Fruit fly (Drosophila melanogaster) whole organism, embryonic: ENCODE data around the gene CG8925.
A peak's percentile ranks its signal among the peaks of the same experiment; 100 is the strongest.

Source experiments
- Ada2b ChIP-seq: fragments of 200-800 bp; sonication (Bioruptor generic); IDR thresholded peaks from 2 replicates; pipeline ENCODE4 v1.3.6; 2022; ENCODE audit warnings: missing biosample characterization, missing genetic modification characterization
- Antp ChIP-seq: fragments of 200-800 bp; sonication (Bioruptor generic); optimal IDR thresholded peaks from 3 replicates; lab custom pipeline; 2016; ENCODE audit warnings: missing biosample characterization, missing genetic modification characterization
- Bgb ChIP-seq: fragments of 200-800 bp; sonication (Bioruptor generic); IDR thresholded peaks from 2 replicates; pipeline ENCODE4 v1.3.6; 2022; ENCODE audit warnings: missing biosample characterization, missing genetic modification characterization; ENCODE audit not compliant: partially characterized antibody
- CG11696 ChIP-seq: fragments of 200-800 bp; sonication (Bioruptor generic); IDR thresholded peaks from 2 replicates; pipeline ENCODE4 v1.3.6; 2022; ENCODE audit warnings: missing biosample characterization, missing genetic modification characterization
- CG12155 ChIP-seq: fragments of 200-800 bp; sonication (Bioruptor generic); optimal IDR thresholded peaks from 3 replicates; lab custom pipeline; 2016; ENCODE audit warnings: missing biosample characterization, missing genetic modification characterization
- CG14965 ChIP-seq: fragments of 200-800 bp; sonication (Bioruptor generic); optimal IDR thresholded peaks from 2 replicates; lab custom pipeline; 2016; ENCODE audit warnings: missing biosample characterization, missing genetic modification characterization, borderline replicate concordance
- CG15269 ChIP-seq: fragments of 200-800 bp; sonication (Bioruptor generic); optimal IDR thresholded peaks from 2 replicates; lab custom pipeline; 2018; ENCODE audit warnings: missing biosample characterization, mild to moderate bottlenecking, missing genetic modification characterization, moderate library complexity
- CG17912 ChIP-seq: fragments of 200-800 bp; sonication (Bioruptor generic); optimal IDR thresholded peaks from 2 replicates; lab custom pipeline; 2018; ENCODE audit warnings: missing biosample characterization, mild to moderate bottlenecking, missing genetic modification characterization
- CG18262 ChIP-seq: fragments of 200-800 bp; optimal IDR thresholded peaks from 3 replicates; lab custom pipeline; 2019; ENCODE audit warnings: missing biosample characterization, mild to moderate bottlenecking, missing genetic modification characterization, moderate library complexity
- CG31365 ChIP-seq: fragments of 200-800 bp; sonication (Bioruptor generic); optimal IDR thresholded peaks from 2 replicates; lab custom pipeline; 2018; ENCODE audit warnings: missing biosample characterization, mild to moderate bottlenecking, missing genetic modification characterization
- CG31441 ChIP-seq: fragments of 200-800 bp; sonication (Bioruptor generic); IDR thresholded peaks from 2 replicates; pipeline ENCODE4 v1.3.6; 2022; ENCODE audit warnings: missing biosample characterization, missing genetic modification characterization
- CG3281 ChIP-seq: fragments of 200-800 bp; sonication (Bioruptor generic); optimal IDR thresholded peaks from 3 replicates; lab custom pipeline; 2017; ENCODE audit warnings: missing biosample characterization, mild to moderate bottlenecking, missing genetic modification characterization
- CG33213 ChIP-seq: fragments of 200-800 bp; sonication (Bioruptor generic); optimal IDR thresholded peaks from 3 replicates; lab custom pipeline; 2016; ENCODE audit warnings: missing biosample characterization, missing genetic modification characterization
- CG3847 ChIP-seq: fragments of 200-800 bp; sonication (Bioruptor generic); IDR thresholded peaks from 2 replicates; pipeline ENCODE4 v1.3.6; 2022; ENCODE audit warnings: missing biosample characterization, missing genetic modification characterization
- CG7839 ChIP-seq: fragments of 200-800 bp; sonication (Bioruptor generic); optimal IDR thresholded peaks from 3 replicates; lab custom pipeline; 2018; ENCODE audit warnings: missing biosample characterization, mild to moderate bottlenecking, missing genetic modification characterization, moderate library complexity
- CG8281 ChIP-seq: fragments of 200-800 bp; sonication (Bioruptor generic); optimal IDR thresholded peaks from 2 replicates; lab custom pipeline; 2018; ENCODE audit warnings: missing biosample characterization, mild to moderate bottlenecking, missing genetic modification characterization, moderate library complexity
- D ChIP-seq, 2 experiments: fragments of 200-800 bp in 1 of 2; fragments of >200 bp in 1 of 2; sonication (Bioruptor generic) in 1 of 2; optimal IDR thresholded peaks; 2 replicates in 1 of 2; 3 replicates in 1 of 2; lab custom pipeline; 2017; ENCODE audit warnings: mild to moderate bottlenecking in 1 of 2, missing biosample characterization in 1 of 2, missing genetic modification characterization in 1 of 2, missing genetic modification reagents in 1 of 2
- D19B ChIP-seq: fragments of 200-800 bp; sonication (Bioruptor generic); optimal IDR thresholded peaks from 2 replicates; lab custom pipeline; 2017; ENCODE audit warnings: missing biosample characterization, mild to moderate bottlenecking, missing genetic modification characterization
- Hand ChIP-seq: fragments of 200-800 bp; sonication (Bioruptor generic); optimal IDR thresholded peaks from 2 replicates; lab custom pipeline; 2017; ENCODE audit warnings: mild to moderate bottlenecking, missing biosample characterization, missing genetic modification reagents, missing genetic modification characterization
- HmgZ ChIP-seq: fragments of 200-800 bp; sonication (Bioruptor generic); optimal IDR thresholded peaks from 2 replicates; lab custom pipeline; 2018; ENCODE audit warnings: missing biosample characterization, mild to moderate bottlenecking, missing genetic modification characterization
- Hsf ChIP-seq: fragments of 200-800 bp; sonication (Bioruptor generic); optimal IDR thresholded peaks from 3 replicates; lab custom pipeline; 2016; ENCODE audit warnings: missing biosample characterization, missing genetic modification characterization
- Mad ChIP-seq: fragments of 200-800 bp; sonication (Bioruptor generic); optimal IDR thresholded peaks from 2 replicates; lab custom pipeline; 2016; ENCODE audit warnings: missing biosample characterization, missing genetic modification characterization
- Max ChIP-seq: fragments of 200-800 bp; sonication (Bioruptor generic); optimal IDR thresholded peaks from 2 replicates; lab custom pipeline; 2016; ENCODE audit warnings: missing biosample characterization, mild to moderate bottlenecking, missing genetic modification characterization
- Med ChIP-seq: fragments of 200-800 bp; sonication (Bioruptor generic); peaks from one replicate; lab custom pipeline; 2016; ENCODE audit warnings: missing biosample characterization, missing genetic modification characterization, mild to moderate bottlenecking, inconsistent platforms, moderate library complexity
- Rx ChIP-seq: fragments of 200-800 bp; sonication (Bioruptor generic); IDR thresholded peaks from 2 replicates; pipeline ENCODE4 v1.3.6; 2022; ENCODE audit warnings: missing biosample characterization, missing genetic modification characterization
- Side ChIP-seq: fragments of 200-800 bp; sonication (Bioruptor generic); optimal IDR thresholded peaks from 2 replicates; lab custom pipeline; 2016; ENCODE audit warnings: missing biosample characterization, missing genetic modification characterization
- Trl ChIP-seq, 3 experiments: fragments of >200 bp in 2 of 3; fragments of 200-800 bp in 1 of 3; sonication (Bioruptor generic) in 1 of 3; optimal IDR thresholded peaks; 2 replicates in 1 of 3; 3 replicates in 2 of 3; lab custom pipeline; 2016 to 2017; ENCODE audit warnings: missing biosample characterization in 1 of 3, missing genetic modification characterization in 1 of 3
- ash1 ChIP-seq: fragments of 200-800 bp; sonication (Bioruptor generic); optimal IDR thresholded peaks from 2 replicates; lab custom pipeline; 2018; ENCODE audit warnings: missing biosample characterization, mild to moderate bottlenecking, missing genetic modification characterization
- cad ChIP-seq: fragments of >200 bp; optimal IDR thresholded peaks from 2 replicates; lab custom pipeline; 2017; ENCODE audit warnings: missing biosample characterization, missing genetic modification characterization
- crp ChIP-seq, 2 experiments: fragments of 200-800 bp; sonication (Bioruptor generic); optimal IDR thresholded peaks; 2 replicates in 1 of 2; 3 replicates in 1 of 2; lab custom pipeline; 2017; ENCODE audit warnings: missing biosample characterization in 2 of 2, missing genetic modification characterization in 2 of 2, mild to moderate bottlenecking in 1 of 2, moderate library complexity in 1 of 2
- dati ChIP-seq: fragments of 200-800 bp; sonication (Bioruptor generic); IDR thresholded peaks from 2 replicates; pipeline ENCODE4 v1.3.6; 2022; ENCODE audit warnings: missing biosample characterization, missing genetic modification characterization
- emc ChIP-seq: fragments of 200-800 bp; sonication (Bioruptor generic); optimal IDR thresholded peaks from 2 replicates; lab custom pipeline; 2016; ENCODE audit warnings: missing biosample characterization, missing genetic modification characterization
- esg ChIP-seq: fragments of 200-800 bp; sonication (Bioruptor generic); conservative IDR thresholded peaks from 2 replicates; pipeline ENCODE4 v1.3.6; 2022; ENCODE audit warnings: missing biosample characterization, missing genetic modification characterization
- eve ChIP-seq, 2 experiments: fragments of >200 bp; optimal IDR thresholded peaks; 2 replicates each; lab custom pipeline; 2017; ENCODE audit warnings: missing biosample characterization in 2 of 2, missing genetic modification characterization in 2 of 2
- grau ChIP-seq: fragments of 200-800 bp; optimal IDR thresholded peaks from 3 replicates; lab custom pipeline; 2019; ENCODE audit warnings: missing biosample characterization, mild to moderate bottlenecking, missing genetic modification characterization, moderate library complexity
- grn ChIP-seq: fragments of 200-800 bp; sonication (Bioruptor generic); optimal IDR thresholded peaks from 3 replicates; lab custom pipeline; 2017; ENCODE audit warnings: missing biosample characterization, missing genetic modification characterization
- mirr ChIP-seq: fragments of 200-800 bp; sonication (Bioruptor generic); optimal IDR thresholded peaks from 3 replicates; lab custom pipeline; 2018; ENCODE audit warnings: missing biosample characterization, mild to moderate bottlenecking, missing genetic modification characterization
- nmo ChIP-seq: fragments of 200-800 bp; sonication (Bioruptor generic); optimal IDR thresholded peaks from 2 replicates; lab custom pipeline; 2018; ENCODE audit warnings: missing biosample characterization, mild to moderate bottlenecking, missing genetic modification characterization, moderate library complexity
- org-1 ChIP-seq: fragments of 200-800 bp; sonication (Bioruptor generic); optimal IDR thresholded peaks from 2 replicates; lab custom pipeline; 2017; ENCODE audit warnings: missing biosample characterization, missing genetic modification characterization
- p53 ChIP-seq: fragments of 200-800 bp; sonication (Bioruptor generic); optimal IDR thresholded peaks from 2 replicates; lab custom pipeline; 2016; ENCODE audit warnings: missing biosample characterization, missing genetic modification characterization
- pan ChIP-seq, 4 experiments: fragments of >200 bp in 3 of 4; fragments of 200-800 bp in 1 of 4; sonication (Bioruptor generic) in 1 of 4; optimal IDR thresholded peaks in 3 of 4; IDR thresholded peaks in 1 of 4; 2 replicates each; pipeline versions ENCODE4 v1.3.6 to Lab custom; 2017 to 2022; ENCODE audit warnings: missing biosample characterization in 2 of 4, missing genetic modification characterization in 2 of 4, mixed read lengths in 1 of 4
- pros ChIP-seq: fragments of 200-800 bp; sonication (Bioruptor generic); optimal IDR thresholded peaks from 3 replicates; lab custom pipeline; 2019; ENCODE audit warnings: missing biosample characterization, mild to moderate bottlenecking, missing genetic modification characterization, moderate library complexity
- pzg ChIP-seq: fragments of 200-800 bp; sonication (Bioruptor generic); optimal IDR thresholded peaks from 3 replicates; lab custom pipeline; 2018; ENCODE audit warnings: missing biosample characterization, mild to moderate bottlenecking, missing genetic modification characterization, moderate library complexity
- shn ChIP-seq: fragments of 200-800 bp; sonication (Bioruptor generic); optimal IDR thresholded peaks from 3 replicates; lab custom pipeline; 2016; ENCODE audit warnings: missing biosample characterization, missing genetic modification characterization
- slp2 ChIP-seq: fragments of 200-800 bp; sonication (Bioruptor generic); optimal IDR thresholded peaks from 2 replicates; lab custom pipeline; 2016; ENCODE audit warnings: missing biosample characterization, missing genetic modification characterization
- tap ChIP-seq: fragments of 200-800 bp; optimal IDR thresholded peaks from 3 replicates; lab custom pipeline; 2019; ENCODE audit warnings: missing biosample characterization, mild to moderate bottlenecking, missing genetic modification characterization, moderate library complexity
- wor ChIP-seq: fragments of 200-800 bp; sonication (Bioruptor generic); IDR thresholded peaks from 2 replicates; pipeline ENCODE4 v1.3.6; 2022; ENCODE audit warnings: missing biosample characterization, missing genetic modification characterization
- zen2 ChIP-seq: fragments of 200-800 bp; sonication (Bioruptor generic); IDR thresholded peaks from 3 replicates; pipeline ENCODE4 v1.3.6; 2022; ENCODE audit warnings: missing biosample characterization, missing genetic modification characterization; ENCODE audit not compliant: partially characterized antibody

The CG8925 gene

dm6 chr3R:16224415-16225165 lies 52.8 kb downstream of the CG8925 start (continued):
- TF ChIP-seq CG18262 (peak; percentile 98), CG12155 (GFP tag; lab: Kevin White, UChicago) (peak; percentile 93), Side (GFP tag; lab: Kevin White, UChicago) (peak; percentile 98), pros (GFP tag; lab: Kevin White, UChicago) (peak; percentile 91), CG8281 (tag; lab: Kevin White, UChicago) (peak; percentile 86), wor (no peak), nmo (GFP tag; lab: Kevin White, UChicago) (peak; percentile 98), esg (GFP tag; lab: Robert Waterston, UW) (no peak), grau (peak; percentile 97), CG17912 (GFP tag; lab: Kevin White, UChicago) (peak; percentile 7), Hsf (GFP tag; lab: Kevin White, UChicago) (peak; percentile 97), CG3281 (GFP tag; lab: Kevin White, UChicago) (peak; percentile 96), pzg (peak; percentile 11), crp (GFP tag; optimal IDR thresholded peaks at IDR 0.05; lab: Kevin White, UChicago) (peak in 1 of 2 experiments; percentile 65), Med (GFP tag; lab: Kevin White, UChicago) (peak; percentile 99), D (optimal IDR thresholded peaks at IDR 0.05; lab: Kevin White, UChicago) (no peak), D (GFP tag; optimal IDR thresholded peaks at IDR 0.05; lab: Kevin White, UChicago) (peak; percentile 97), tap (tag; lab: Kevin White, UChicago) (peak; percentile 98), dati (no peak), shn (GFP tag; lab: Kevin White, UChicago) (peak; percentile 94), pan (optimal IDR thresholded peaks at IDR 0.05; lab: Kevin White, UChicago) (no peak), pan (GFP tag; optimal IDR thresholded peaks at IDR 0.05 in 1 of 2, IDR thresholded peaks at IDR 0.05 in 1 of 2) (no peak), p53 (GFP tag; lab: Kevin White, UChicago) (peak; percentile 93), CG31441 (GFP tag; lab: Robert Waterston, UW) (no peak), Ada2b (no peak), Rx (no peak), zen2 (GFP tag; lab: Robert Waterston, UW) (no peak), Trl (optimal IDR thresholded peaks at IDR 0.05; lab: Kevin White, UChicago) (peak; percentile 96 to 97), Trl (GFP tag; optimal IDR thresholded peaks at IDR 0.05; lab: Kevin White, UChicago) (peak; percentile 98), org-1 (GFP tag; lab: Kevin White, UChicago) (peak; percentile 97), CG7839 (tag; lab: Kevin White, UChicago) (peak; percentile 98), CG14965 (GFP tag; lab: Kevin White, UChicago) (peak; percentile 87), ash1 (GFP tag; lab: Kevin White, UChicago) (peak; percentile 58), CG15269 (tag; lab: Kevin White, UChicago) (peak; percentile 98), Hand (GFP tag; lab: Kevin White, UChicago) (peak; percentile 97), Bgb (GFP tag; lab: Robert Waterston, UW) (no peak), CG3847 (GFP tag; lab: Robert Waterston, UW) (no peak), slp2 (peak; percentile 97), Antp (GFP tag; lab: Kevin White, UChicago) (peak; percentile 97), cad (GFP tag; lab: Kevin White, UChicago) (no peak), Max (peak; percentile 94), eve (GFP tag; optimal IDR thresholded peaks at IDR 0.05; lab: Kevin White, UChicago) (peak in 1 of 2 experiments; percentile 99), D19B (GFP tag; lab: Kevin White, UChicago) (peak; percentile 88), mirr (GFP tag; lab: Kevin White, UChicago) (peak; percentile 54), emc (GFP tag; lab: Kevin White, UChicago) (peak; percentile 94), CG33213 (GFP tag; lab: Kevin White, UChicago) (peak; percentile 96), Mad (peak; percentile 93), CG11696 (GFP tag; lab: Robert Waterston, UW) (no peak), CG31365 (tag; lab: Kevin White, UChicago) (peak; percentile 84), HmgZ (tag; lab: Kevin White, UChicago) (peak; percentile 96), grn (GFP tag; lab: Kevin White, UChicago) (peak; percentile 75)
